Fruit fly (Drosophila melanogaster): ENCODE results near the gene Srx.

Gene Srx

DNA sequence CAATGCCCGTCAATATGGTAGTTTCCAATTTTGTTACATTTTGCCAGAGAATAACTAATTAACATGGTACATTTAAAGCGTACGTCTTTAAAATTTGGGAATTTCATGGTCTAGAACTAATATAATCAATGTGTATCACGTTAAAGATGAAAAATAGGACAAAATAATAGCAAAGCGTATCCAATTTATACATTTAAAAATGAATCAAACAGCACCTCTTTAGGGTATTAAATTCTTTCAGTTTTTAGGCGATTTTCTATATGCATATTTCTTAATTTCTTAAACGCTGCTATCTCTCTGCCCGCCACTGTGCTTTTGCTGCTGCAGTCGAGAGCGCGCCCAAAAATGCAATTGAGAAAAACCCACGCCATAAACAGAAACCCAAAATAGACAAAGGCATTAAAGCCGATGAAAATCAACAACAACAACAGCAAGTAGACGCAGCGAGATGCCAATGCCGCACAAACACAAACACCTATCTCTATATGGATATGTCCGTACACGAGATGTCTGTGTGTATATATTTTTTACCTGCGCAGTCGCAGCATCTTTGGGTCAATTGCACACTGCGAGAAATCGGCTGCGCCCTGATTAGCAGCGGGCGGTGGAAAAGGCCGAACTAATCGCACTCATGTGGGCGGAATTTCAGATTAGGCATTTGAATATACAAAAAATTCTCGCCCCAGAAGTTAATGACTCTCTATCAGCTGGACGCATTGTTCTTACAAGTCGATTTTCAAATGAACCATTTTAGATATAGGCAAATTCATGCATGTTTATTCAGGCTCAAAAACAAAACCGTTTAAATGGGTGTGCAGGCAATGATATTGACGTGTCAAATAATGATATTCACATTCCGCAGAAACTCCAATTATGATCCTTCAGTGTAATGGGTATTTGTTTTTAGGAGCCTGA, 27.4 kb upstream of the Srx start (continued):
- TF ChIP-seq CG1792 (GFP tag; optimal IDR thresholded peaks at IDR 0.05) (peak; percentile 13), NFAT (GFP tag; IDR thresholded peaks at IDR 0.05) (no peak), YL-1 (GFP tag; optimal IDR thresholded peaks at IDR 0.05) (no peak), CG32532 (GFP tag; IDR thresholded peaks at IDR 0.05) (no peak), HLH54F (GFP tag; optimal IDR thresholded peaks at IDR 0.05) (no peak), Trl (optimal IDR thresholded peaks at IDR 0.05) (no peak), Trl (GFP tag; optimal IDR thresholded peaks at IDR 0.05) (peak; percentile 10), Asciz (GFP tag; optimal IDR thresholded peaks at IDR 0.05) (peak; percentile 71), trem (tag; optimal IDR thresholded peaks at IDR 0.05) (peak; percentile 71), CG3407 (GFP tag; optimal IDR thresholded peaks at IDR 0.05) (peak; percentile 65), CG17385 (GFP tag; optimal IDR thresholded peaks at IDR 0.05) (peak; percentile 60), CG2875 (GFP tag; optimal IDR thresholded peaks at IDR 0.05) (peak; percentile 62), Pdp1 (GFP tag; optimal IDR thresholded peaks at IDR 0.05) (peak; percentile 26 to 36), gem (tag; optimal IDR thresholded peaks at IDR 0.05) (peak; percentile 84), CG10462 (GFP tag; optimal IDR thresholded peaks at IDR 0.05) (peak; percentile 14), Max (GFP tag; optimal IDR thresholded peaks at IDR 0.05) (peak; percentile 26), Xbp1 (GFP tag; optimal IDR thresholded peaks at IDR 0.05) (peak; percentile 37), croc (GFP tag; conservative IDR thresholded peaks at IDR 0.05) (peak; percentile 65), CG30403 (GFP tag; optimal IDR thresholded peaks at IDR 0.05) (peak; percentile 56), CG15696 (tag; optimal IDR thresholded peaks at IDR 0.05) (peak; percentile 77), CG4404 (GFP tag; IDR thresholded peaks at IDR 0.05) (peak; percentile 61), CG5953 (GFP tag; IDR thresholded peaks at IDR 0.05) (0 out of 2 replicates have a peak, but pooled peaks have one; percentile 6), CG13424 (tag; optimal IDR thresholded peaks at IDR 0.05) (peak; percentile 70), ac (GFP tag; optimal IDR thresholded peaks at IDR 0.05) (peak; percentile 53), fd102C (GFP tag; optimal IDR thresholded peaks at IDR 0.05) (peak; percentile 9), CG17568 (GFP tag; optimal IDR thresholded peaks at IDR 0.05) (peak; percentile 33), run (tag; optimal IDR thresholded peaks at IDR 0.05) (peak; percentile 39), CG6854 (GFP tag; optimal IDR thresholded peaks at IDR 0.05) (no peak), sr (GFP tag; IDR thresholded peaks at IDR 0.05) (no peak), shn (GFP tag; optimal IDR thresholded peaks at IDR 0.05) (no peak), caup (GFP tag; optimal IDR thresholded peaks at IDR 0.05; ENCODE audit: severe bottlenecking) (no peak), ham (GFP tag; IDR thresholded peaks at IDR 0.05) (no peak), CG5180 (GFP tag; optimal IDR thresholded peaks at IDR 0.05) (peak; percentile 62), D19B (GFP tag; optimal IDR thresholded peaks at IDR 0.05) (no peak), klu (GFP tag; IDR thresholded peaks at IDR 0.05) (no peak), vnd (GFP tag; IDR thresholded peaks at IDR 0.05; ENCODE audit: partially characterized antibody) (no peak), CG12391 (tag; optimal IDR thresholded peaks at IDR 0.05) (peak; percentile 70), CG17802 (tag; optimal IDR thresholded peaks at IDR 0.05) (no peak), bsh (GFP tag; optimal IDR thresholded peaks at IDR 0.05) (peak; percentile 29 to 76), fd96Cb (tag; optimal IDR thresholded peaks at IDR 0.05) (peak; percentile 80), CG1603 (tag; optimal IDR thresholded peaks at IDR 0.05) (peak; percentile 45), MBD-R2 (GFP tag; IDR thresholded peaks at IDR 0.05) (no peak), wdn (GFP tag; IDR thresholded peaks at IDR 0.05) (no peak), oc (tag; optimal IDR thresholded peaks at IDR 0.05) (peak; percentile 57), Rfx (GFP tag; IDR thresholded peaks at IDR 0.05) (peak; percentile 16; the same call in 1 of the 2 replicates), Drgx (GFP tag; IDR thresholded peaks at IDR 0.05) (peak; percentile 57), CG17829 (tag; optimal IDR thresholded peaks at IDR 0.05) (peak; percentile 84), ttk (GFP tag; IDR thresholded peaks at IDR 0.05) (0 out of 2 replicates have a peak, but pooled peaks have one; percentile 9)
